Fruit fly (Drosophila melanogaster) whole organism, embryonic: ENCODE data around the gene Sumo.

Source experiments
- Abd-B ChIP-seq: fragments of 200-800 bp; sonication (Bioruptor generic); optimal IDR thresholded peaks from 2 replicates; lab custom pipeline; 2018; ENCODE audit warnings: missing biosample characterization, mild to moderate bottlenecking, missing genetic modification characterization, moderate library complexity
- B-H2 ChIP-seq: fragments of 200-800 bp; sonication (Bioruptor generic); optimal IDR thresholded peaks from 2 replicates; lab custom pipeline; 2018; ENCODE audit warnings: missing biosample characterization, mild to moderate bottlenecking, missing genetic modification characterization
- Bdp1 ChIP-seq: fragments of 200-800 bp; sonication (Bioruptor generic); optimal IDR thresholded peaks from 3 replicates; lab custom pipeline; 2016; ENCODE audit warnings: missing biosample characterization, missing genetic modification characterization
- CG10209 ChIP-seq: fragments of 200-800 bp; sonication (Bioruptor generic); optimal IDR thresholded peaks from 3 replicates; lab custom pipeline; 2017; ENCODE audit warnings: missing biosample characterization, mild to moderate bottlenecking, missing genetic modification characterization, missing genetic modification reagents
- CG10543 ChIP-seq: fragments of 200-800 bp; sonication (Bioruptor generic); optimal IDR thresholded peaks from 3 replicates; lab custom pipeline; 2017; ENCODE audit warnings: missing biosample characterization, mild to moderate bottlenecking, missing genetic modification characterization, moderate library complexity
- CG11093 ChIP-seq: fragments of 200-800 bp; sonication (Bioruptor generic); IDR thresholded peaks from 3 replicates; pipeline ENCODE4 v1.3.6; 2022; ENCODE audit warnings: missing biosample characterization, missing genetic modification characterization
- CG12155 ChIP-seq: fragments of 200-800 bp; sonication (Bioruptor generic); optimal IDR thresholded peaks from 3 replicates; lab custom pipeline; 2016; ENCODE audit warnings: missing biosample characterization, missing genetic modification characterization
- CG12391 ChIP-seq: fragments of 200-800 bp; sonication (Bioruptor generic); optimal IDR thresholded peaks from 3 replicates; lab custom pipeline; 2018; ENCODE audit warnings: missing biosample characterization, mild to moderate bottlenecking, missing genetic modification characterization, moderate library complexity
- CG12942 ChIP-seq: fragments of 200-800 bp; sonication (Bioruptor generic); optimal IDR thresholded peaks from 3 replicates; lab custom pipeline; 2016; ENCODE audit warnings: missing biosample characterization, missing genetic modification characterization
- CG16813 ChIP-seq: fragments of 200-800 bp; sonication (Bioruptor generic); IDR thresholded peaks from 3 replicates; pipeline ENCODE4 v1.3.6; 2022; ENCODE audit warnings: missing biosample characterization, missing genetic modification characterization; ENCODE audit not compliant: partially characterized antibody
- CG16815 ChIP-seq: fragments of 200-800 bp; sonication (Bioruptor generic); optimal IDR thresholded peaks from 3 replicates; lab custom pipeline; 2017; ENCODE audit warnings: missing biosample characterization, mild to moderate bottlenecking, missing genetic modification characterization
- CG17186 ChIP-seq: fragments of 200-800 bp; sonication (Bioruptor generic); optimal IDR thresholded peaks from 3 replicates; lab custom pipeline; 2017; ENCODE audit warnings: missing biosample characterization, missing genetic modification reagents, missing genetic modification characterization
- CG17385 ChIP-seq: fragments of 200-800 bp; sonication (Bioruptor generic); optimal IDR thresholded peaks from 3 replicates; lab custom pipeline; 2018; ENCODE audit warnings: missing biosample characterization, mild to moderate bottlenecking, missing genetic modification characterization
- CG18619 ChIP-seq: fragments of 200-800 bp; sonication (Bioruptor generic); optimal IDR thresholded peaks from 3 replicates; lab custom pipeline; 2017; ENCODE audit warnings: missing biosample characterization, mild to moderate bottlenecking, missing genetic modification characterization
- CG2129 ChIP-seq: fragments of 200-800 bp; sonication (Bioruptor generic); IDR thresholded peaks from 2 replicates; pipeline ENCODE4 v1.3.6; 2022; ENCODE audit warnings: missing biosample characterization, missing genetic modification characterization; ENCODE audit not compliant: partially characterized antibody
- CG2712 ChIP-seq: fragments of 200-800 bp; optimal IDR thresholded peaks from 3 replicates; lab custom pipeline; 2019; ENCODE audit warnings: missing biosample characterization, mild to moderate bottlenecking, missing genetic modification characterization, moderate library complexity
- CG30020 ChIP-seq: fragments of 200-800 bp; optimal IDR thresholded peaks from 2 replicates; lab custom pipeline; 2019; ENCODE audit warnings: missing biosample characterization, mild to moderate bottlenecking, missing genetic modification characterization, moderate library complexity
- CG31365 ChIP-seq: fragments of 200-800 bp; sonication (Bioruptor generic); optimal IDR thresholded peaks from 2 replicates; lab custom pipeline; 2018; ENCODE audit warnings: missing biosample characterization, mild to moderate bottlenecking, missing genetic modification characterization
- CG6272 ChIP-seq: fragments of 200-800 bp; sonication (Bioruptor generic); IDR thresholded peaks from 2 replicates; pipeline ENCODE4 v1.3.6; 2022; ENCODE audit warnings: missing biosample characterization, missing genetic modification characterization
- CG7963 ChIP-seq: fragments of 200-800 bp; sonication (Bioruptor generic); IDR thresholded peaks from 3 replicates; pipeline ENCODE4 v1.3.6; 2022; ENCODE audit warnings: missing biosample characterization, missing genetic modification characterization; ENCODE audit not compliant: partially characterized antibody
- CG8281 ChIP-seq: fragments of 200-800 bp; sonication (Bioruptor generic); optimal IDR thresholded peaks from 2 replicates; lab custom pipeline; 2018; ENCODE audit warnings: missing biosample characterization, mild to moderate bottlenecking, missing genetic modification characterization, moderate library complexity
- CG8359 ChIP-seq: fragments of 200-800 bp; sonication (Bioruptor generic); optimal IDR thresholded peaks from 2 replicates; lab custom pipeline; 2017; ENCODE audit warnings: missing biosample characterization, mild to moderate bottlenecking, missing genetic modification characterization, borderline replicate concordance
- CG8924 ChIP-seq: fragments of 200-800 bp; optimal IDR thresholded peaks from 3 replicates; lab custom pipeline; 2019; ENCODE audit warnings: missing biosample characterization, mild to moderate bottlenecking, missing genetic modification characterization, moderate library complexity
- CG9215 ChIP-seq: fragments of 200-800 bp; sonication (Bioruptor generic); IDR thresholded peaks from 2 replicates; pipeline ENCODE4 v1.3.6; 2022; ENCODE audit warnings: missing biosample characterization, missing genetic modification characterization
- CG9609 ChIP-seq: fragments of 200-800 bp; sonication (Bioruptor generic); optimal IDR thresholded peaks from 3 replicates; lab custom pipeline; 2016; ENCODE audit warnings: missing biosample characterization, missing genetic modification characterization
- CG9932 ChIP-seq: fragments of 200-800 bp; sonication (Bioruptor generic); IDR thresholded peaks from 2 replicates; pipeline ENCODE4 v1.3.6; 2022; ENCODE audit warnings: missing biosample characterization, missing genetic modification characterization
- H2.0 ChIP-seq: fragments of 200-800 bp; sonication (Bioruptor generic); IDR thresholded peaks from 2 replicates; pipeline ENCODE4 v1.3.6; 2022; ENCODE audit warnings: missing biosample characterization, missing genetic modification characterization
- Hsf ChIP-seq: fragments of 200-800 bp; sonication (Bioruptor generic); optimal IDR thresholded peaks from 3 replicates; lab custom pipeline; 2016; ENCODE audit warnings: missing biosample characterization, missing genetic modification characterization
- Max ChIP-seq: fragments of 200-800 bp; sonication (Bioruptor generic); optimal IDR thresholded peaks from 2 replicates; lab custom pipeline; 2016; ENCODE audit warnings: missing biosample characterization, mild to moderate bottlenecking, missing genetic modification characterization
- Tbp ChIP-seq: fragments of >200 bp; optimal IDR thresholded peaks from 2 replicates; lab custom pipeline; 2018; ENCODE audit warnings: missing biosample characterization, missing genetic modification characterization
- Vsx1 ChIP-seq: fragments of 200-800 bp; sonication (Bioruptor generic); optimal IDR thresholded peaks from 2 replicates; lab custom pipeline; 2017; ENCODE audit warnings: missing biosample characterization, mild to moderate bottlenecking, missing genetic modification characterization, missing genetic modification reagents
- Xrp1 ChIP-seq: fragments of 200-800 bp; sonication (Bioruptor generic); IDR thresholded peaks from 2 replicates; pipeline ENCODE4 v1.3.6; 2022; ENCODE audit warnings: missing biosample characterization, missing genetic modification characterization
- al ChIP-seq: fragments of 200-800 bp; sonication (Bioruptor generic); IDR thresholded peaks from 2 replicates; pipeline ENCODE4 v1.3.6; 2022; ENCODE audit warnings: missing biosample characterization, missing genetic modification characterization
- ara ChIP-seq: fragments of 200-800 bp; sonication (Bioruptor generic); IDR thresholded peaks from 2 replicates; pipeline ENCODE4 v1.3.6; 2022; ENCODE audit warnings: missing biosample characterization, missing genetic modification characterization
- az2 ChIP-seq: fragments of 200-800 bp; sonication (Bioruptor generic); optimal IDR thresholded peaks from 3 replicates; lab custom pipeline; 2016; ENCODE audit warnings: missing biosample characterization, missing genetic modification characterization
- bcd ChIP-seq: fragments of 200-800 bp; sonication (Bioruptor generic); optimal IDR thresholded peaks from 2 replicates; lab custom pipeline; 2017; ENCODE audit warnings: missing biosample characterization, mild to moderate bottlenecking, missing genetic modification characterization
- caup ChIP-seq: fragments of 200-800 bp; sonication (Bioruptor generic); optimal IDR thresholded peaks from 3 replicates; lab custom pipeline; 2017; ENCODE audit warnings: missing biosample characterization, mild to moderate bottlenecking, missing genetic modification characterization, moderate library complexity; ENCODE audit not compliant: severe bottlenecking
- chn ChIP-seq: fragments of 200-800 bp; sonication (Bioruptor generic); optimal IDR thresholded peaks from 2 replicates; lab custom pipeline; 2016; ENCODE audit warnings: missing biosample characterization, missing genetic modification characterization
- ci ChIP-seq: fragments of 200-800 bp; sonication (Bioruptor generic); IDR thresholded peaks from 3 replicates; pipeline ENCODE4 v1.3.6; 2022; ENCODE audit warnings: missing biosample characterization, missing genetic modification characterization
- cwo ChIP-seq: fragments of 200-800 bp; sonication (Bioruptor generic); optimal IDR thresholded peaks from 3 replicates; lab custom pipeline; 2017; ENCODE audit warnings: missing biosample characterization, missing genetic modification characterization, mild to moderate bottlenecking, moderate library complexity, missing genetic modification reagents
- dimm ChIP-seq: fragments of 200-800 bp; sonication (Bioruptor generic); IDR thresholded peaks from 2 replicates; pipeline ENCODE4 v1.3.6; 2022; ENCODE audit warnings: missing biosample characterization, missing genetic modification characterization
- gsb-n ChIP-seq: fragments of 200-800 bp; sonication (Bioruptor generic); optimal IDR thresholded peaks from 3 replicates; lab custom pipeline; 2018; ENCODE audit warnings: missing biosample characterization, mild to moderate bottlenecking, missing genetic modification characterization
- h ChIP-seq: fragments of >200 bp; optimal IDR thresholded peaks from 2 replicates; lab custom pipeline; 2017
- inv ChIP-seq: fragments of 200-800 bp; sonication (Bioruptor generic); IDR thresholded peaks from 2 replicates; pipeline ENCODE4 v1.3.6; 2022; ENCODE audit warnings: missing biosample characterization, missing genetic modification characterization; ENCODE audit not compliant: partially characterized antibody
- jumu ChIP-seq: fragments of 200-800 bp; sonication (Bioruptor generic); optimal IDR thresholded peaks from 3 replicates; lab custom pipeline; 2016; ENCODE audit warnings: missing biosample characterization, missing genetic modification characterization
- lmd ChIP-seq: fragments of 200-800 bp; sonication (Bioruptor generic); IDR thresholded peaks from 2 replicates; pipeline ENCODE4 v1.3.6; 2022; ENCODE audit warnings: missing biosample characterization, missing genetic modification characterization
- sisA ChIP-seq: fragments of 200-800 bp; sonication (Bioruptor generic); IDR thresholded peaks from 2 replicates; pipeline ENCODE4 v1.3.6; 2022; ENCODE audit warnings: missing biosample characterization, missing genetic modification characterization
- slbo ChIP-seq: fragments of 200-800 bp; sonication (Bioruptor generic); IDR thresholded peaks from 2 replicates; pipeline ENCODE4 v1.3.6; 2022; ENCODE audit warnings: missing biosample characterization, missing genetic modification characterization
- twi ChIP-seq: fragments of 200-800 bp; optimal IDR thresholded peaks from 2 replicates; lab custom pipeline; 2019; ENCODE audit warnings: missing biosample characterization, mild to moderate bottlenecking, missing genetic modification characterization, moderate library complexity
- wor ChIP-seq: fragments of 200-800 bp; sonication (Bioruptor generic); IDR thresholded peaks from 2 replicates; pipeline ENCODE4 v1.3.6; 2022; ENCODE audit warnings: missing biosample characterization, missing genetic modification characterization
- zen2 ChIP-seq: fragments of 200-800 bp; sonication (Bioruptor generic); IDR thresholded peaks from 3 replicates; pipeline ENCODE4 v1.3.6; 2022; ENCODE audit warnings: missing biosample characterization, missing genetic modification characterization; ENCODE audit not compliant: partially characterized antibody

Sumo gene

DNA sequence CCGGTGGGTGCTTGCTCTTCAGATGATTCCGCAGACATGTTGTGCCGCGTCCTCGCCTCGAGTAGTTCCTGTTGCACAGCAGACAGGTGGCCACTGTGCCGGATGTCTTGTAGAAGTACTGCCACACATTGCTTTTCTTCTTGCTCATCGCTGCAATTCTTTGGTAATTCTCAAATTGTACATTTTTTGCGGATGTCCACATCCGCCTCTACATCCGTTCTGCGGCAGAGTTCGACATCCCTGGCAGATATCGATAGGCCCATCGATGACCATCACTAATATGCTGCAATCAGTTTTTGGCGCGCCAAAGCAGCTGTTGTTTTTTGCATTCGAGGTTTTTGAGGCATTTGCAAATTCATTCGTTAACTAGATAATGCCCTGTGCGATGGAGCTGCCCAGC is 10.7 kb downstream of the Sumo start, which contains the start of the genes CG13775 and CG3430 (continued):
- TF ChIP-seq sisA (GFP tag; lab: Robert Waterston, UW) (no peak), CG9609 (GFP tag; lab: Kevin White, UChicago) (peak; percentile 30), cwo (GFP tag; lab: Kevin White, UChicago) (no peak), Xrp1 (GFP tag; lab: Robert Waterston, UW) (no peak), twi (tag; lab: Kevin White, UChicago) (no peak), zen2 (GFP tag; lab: Robert Waterston, UW) (peak; percentile 40; the same call in 1 of the 3 replicates), jumu (peak; percentile 8), CG12942 (GFP tag; lab: Kevin White, UChicago) (no peak), CG31365 (no peak), CG6272 (GFP tag; lab: Robert Waterston, UW) (0 out of 2 replicates have a peak, but pooled peaks have one; percentile 15), al (no peak), wor (GFP tag; lab: Robert Waterston, UW) (no peak), ara (GFP tag; lab: Robert Waterston, UW) (no peak), CG12155 (GFP tag; lab: Kevin White, UChicago) (no peak), inv (GFP tag; lab: Robert Waterston, UW) (peak; percentile 48; the same call in 1 of the 2 replicates), az2 (GFP tag; lab: Kevin White, UChicago) (no peak), h (lab: Kevin White, UChicago) (no peak), Hsf (peak; percentile 25), CG2129 (GFP tag; lab: Robert Waterston, UW) (peak; percentile 37; the same call in 1 of the 2 replicates), H2.0 (no peak), Max (GFP tag; lab: Kevin White, UChicago) (no peak), lmd (no peak), B-H2 (GFP tag; lab: Kevin White, UChicago) (no peak), CG10209 (GFP tag; lab: Kevin White, UChicago) (peak; percentile 22), CG30020 (peak; percentile 17), Bdp1 (GFP tag; lab: Kevin White, UChicago) (no peak), CG16815 (no peak), CG9215 (GFP tag; lab: Robert Waterston, UW) (no peak), CG8359 (GFP tag; lab: Kevin White, UChicago) (no peak), CG8281 (tag; lab: Kevin White, UChicago) (no peak), CG2712 (tag; lab: Kevin White, UChicago) (no peak), caup (peak; percentile 20), gsb-n (no peak), CG12391 (tag; lab: Kevin White, UChicago) (peak; percentile 38), ci (GFP tag; lab: Robert Waterston, UW) (peak; percentile 52; the same call in 2 of the 3 replicates), CG11093 (no peak), CG10543 (no peak), CG18619 (GFP tag; lab: Kevin White, UChicago) (no peak), CG17186 (GFP tag; lab: Kevin White, UChicago) (no peak), CG9932 (peak; percentile 61), Abd-B (GFP tag; lab: Kevin White, UChicago) (no peak), CG7963 (GFP tag; lab: Robert Waterston, UW) (no peak), slbo (peak; percentile 67), bcd (GFP tag; lab: Kevin White, UChicago) (no peak), CG16813 (GFP tag; lab: Robert Waterston, UW) (peak; percentile 56), dimm (GFP tag; lab: Robert Waterston, UW) (no peak), chn (GFP tag; lab: Kevin White, UChicago) (no peak), Tbp (GFP tag; lab: Kevin White, UChicago) (no peak), Vsx1 (GFP tag; lab: Kevin White, UChicago) (no peak), CG17385 (GFP tag; lab: Kevin White, UChicago) (peak; percentile 39), CG8924 (tag; lab: Kevin White, UChicago) (no peak)
